Worm (Caenorhabditis elegans): Measurements from ENCODE around the gene C32B5.18.

Gene C32B5.18

DNA sequence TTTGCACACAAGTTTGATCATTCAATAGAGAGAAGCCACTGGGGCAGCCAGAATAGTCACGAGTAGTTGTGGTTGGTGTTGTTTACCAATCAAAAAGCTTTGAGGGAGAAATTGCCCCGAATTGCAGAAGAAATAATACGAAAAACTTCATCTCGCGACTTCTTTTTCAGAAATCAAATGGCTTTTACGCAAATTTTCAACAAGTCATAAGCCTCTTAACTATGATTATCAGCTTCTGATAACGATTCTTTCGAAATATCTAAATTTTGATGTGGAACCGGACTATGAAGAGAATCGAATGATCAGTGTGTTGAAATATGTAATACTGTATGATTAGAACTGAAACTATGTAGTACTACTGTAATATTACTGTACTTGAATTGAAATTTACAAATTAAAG, 40.0 kb upstream of the C32B5.18 start:
- no peak for TF ChIP-seq fax-1 (tag; optimal IDR thresholded peaks at IDR 0.05)
- TF ChIP-seq fkh-10 (GFP tag; optimal IDR thresholded peaks at IDR 0.05) = no peak
- TF ChIP-seq pha-2 (tag; optimal IDR thresholded peaks at IDR 0.05) = no peak
- TF ChIP-seq gmeb-2 (tag; optimal IDR thresholded peaks at IDR 0.05) = no peak
- TF ChIP-seq npax-4 (tag; optimal IDR thresholded peaks at IDR 0.05) = no peak
- TF ChIP-seq ref-2 (tag; optimal IDR thresholded peaks at IDR 0.05) = no peak
- no peak for TF ChIP-seq unc-55 (GFP tag; optimal IDR thresholded peaks at IDR 0.05)
- TF ChIP-seq ceh-2 (tag; optimal IDR thresholded peaks at IDR 0.05) = no peak
- TF ChIP-seq sdc-2 (tag; optimal IDR thresholded peaks at IDR 0.05) = no peak
- TF ChIP-seq tbx-2 (tag; optimal IDR thresholded peaks at IDR 0.05) = no peak
- no peak for TF ChIP-seq nhr-11 (tag; optimal IDR thresholded peaks at IDR 0.05)
- TF ChIP-seq nfya-1 (tag; optimal IDR thresholded peaks at IDR 0.05) = no peak
- no peak for TF ChIP-seq F13H6.1 (tag; optimal IDR thresholded peaks at IDR 0.05)
- no peak for TF ChIP-seq ceh-48 (tag; optimal IDR thresholded peaks at IDR 0.05)
- no peak for TF ChIP-seq hlh-15 (tag; optimal IDR thresholded peaks at IDR 0.05)

- TF ChIP-seq unc-86 (tag; optimal IDR thresholded peaks at IDR 0.05) (no peak), mec-3 (tag; optimal IDR thresholded peaks at IDR 0.05; ENCODE audit: borderline replicate concordance) (no peak), Y22D7AL.16 (tag; optimal IDR thresholded peaks at IDR 0.05) (no peak), fkh-10 (GFP tag; optimal IDR thresholded peaks at IDR 0.05) (no peak), elt-4 (tag; optimal IDR thresholded peaks at IDR 0.05) (no peak), elt-2 (tag; optimal IDR thresholded peaks at IDR 0.05) (no peak), nhr-232 (tag; optimal IDR thresholded peaks at IDR 0.05) (no peak), ama-1 (optimal IDR thresholded peaks at IDR 0.05) (no peak), dve-1 (tag; optimal IDR thresholded peaks at IDR 0.05) (no peak), pha-4 (tag; optimal IDR thresholded peaks at IDR 0.05) (no peak), pqm-1 (tag; optimal IDR thresholded peaks at IDR 0.05) (no peak), unc-42 (tag; optimal IDR thresholded peaks at IDR 0.05) (no peak), syd-9 (tag; optimal IDR thresholded peaks at IDR 0.05) (no peak), eyg-1 (tag; optimal IDR thresholded peaks at IDR 0.05) (no peak), odd-2 (tag; optimal IDR thresholded peaks at IDR 0.05) (no peak), ceh-19 (GFP tag; optimal IDR thresholded peaks at IDR 0.05) (no peak), gmeb-2 (tag; optimal IDR thresholded peaks at IDR 0.05) (no peak), madf-2 (tag; optimal IDR thresholded peaks at IDR 0.05) (no peak), K09A11.1 (tag; optimal IDR thresholded peaks at IDR 0.05; ENCODE audit: insufficient read depth) (no peak)
These were observed 37.5 kb upstream of the C32B5.18 start for ce11 chrII:922778-923177.

ce11 chrII:923521-923920, 36.8 kb upstream of the C32B5.18 start, which contains the start of gene fbxc-28:
fbxc-28 (plus strand) TSS chrII:923821.
- TF ChIP-seq pag-3 (tag; optimal IDR thresholded peaks at IDR 0.05; ENCODE audit: borderline replicate concordance) (no peak), dve-1 (tag; optimal IDR thresholded peaks at IDR 0.05) (no peak)

DNA sequence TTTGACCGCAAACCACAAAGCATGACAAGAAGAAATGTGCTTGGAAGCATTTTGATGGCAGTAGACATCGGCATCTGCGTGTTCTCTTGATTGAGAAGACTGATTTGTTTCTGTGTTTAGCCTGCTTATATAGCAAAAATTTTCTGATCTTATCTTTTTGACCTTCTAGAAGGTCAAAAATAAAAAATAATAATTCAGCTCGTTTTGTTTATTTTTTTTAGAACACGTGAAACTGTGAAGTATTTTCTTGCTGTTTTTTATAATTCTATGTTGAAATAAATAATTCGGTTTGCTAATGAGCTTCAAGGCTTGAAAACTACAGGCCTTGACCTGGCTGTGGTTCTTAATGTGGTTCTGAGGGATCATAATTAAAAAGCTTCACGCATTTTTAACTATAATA, 33.0 kb upstream of the C32B5.18 start, which contains the start of gene R07C3.13:
Gene R07C3.13, minus strand, starts transcription at position 101 of the 400 bp plus-strand sequence.
- TF ChIP-seq nfya-1 (tag; optimal IDR thresholded peaks at IDR 0.05) (no peak), unc-42 (tag; optimal IDR thresholded peaks at IDR 0.05) (no peak), Y22D7AL.16 (tag; optimal IDR thresholded peaks at IDR 0.05) (no peak), unc-55 (GFP tag; optimal IDR thresholded peaks at IDR 0.05) (no peak), C08G9.2 (tag; optimal IDR thresholded peaks at IDR 0.05) (no peak), hlh-30 (tag; optimal IDR thresholded peaks at IDR 0.05; ENCODE audit: insufficient read depth) (no peak), ahr-1 (tag; optimal IDR thresholded peaks at IDR 0.05) (no peak), ceh-30 (tag; optimal IDR thresholded peaks at IDR 0.05) (no peak), pha-4 (tag; optimal IDR thresholded peaks at IDR 0.05) (no peak), ama-1 (optimal IDR thresholded peaks at IDR 0.05) (no peak), unc-86 (tag; optimal IDR thresholded peaks at IDR 0.05) (no peak), ztf-16 (tag; optimal IDR thresholded peaks at IDR 0.05) (no peak), npax-4 (tag; optimal IDR thresholded peaks at IDR 0.05) (no peak), ceh-9 (tag; optimal IDR thresholded peaks at IDR 0.05) (no peak), madf-2 (tag; optimal IDR thresholded peaks at IDR 0.05) (no peak), ceh-2 (tag; optimal IDR thresholded peaks at IDR 0.05) (no peak)
